Worm (Caenorhabditis elegans) whole organism, young adult: ENCODE data around the gene Y22D7AL.4.

Experiments
- B0019.2 ChIP-seq: fragments of 200-800 bp; sonication (Bioruptor generic); conservative IDR thresholded peaks from 2 replicates; pipeline ENCODE4 v1.3.6; 2022; ENCODE audit warnings: missing genetic modification reagents, missing genetic modification characterization, missing compliant biosample characterization
- B0336.3 ChIP-seq: fragments of 200-800 bp; sonication (Bioruptor generic); IDR thresholded peaks from 2 replicates; pipeline ENCODE4 v1.3.6; 2022; ENCODE audit warnings: missing genetic modification characterization, missing compliant biosample characterization
- F10E7.11 ChIP-seq: sonication (generic microtip); optimal IDR thresholded peaks from 2 replicates; lab custom pipeline; 2017; ENCODE audit warnings: mild to moderate bottlenecking, missing genetic modification characterization, moderate library complexity, missing compliant biosample characterization
- F22D6.2 ChIP-seq: sonication (generic microtip); optimal IDR thresholded peaks from 2 replicates; lab custom pipeline; 2016; ENCODE audit warnings: mild to moderate bottlenecking, missing genetic modification characterization, missing compliant biosample characterization
- F37B4.10 ChIP-seq: fragments of 200-800 bp; sonication (Bioruptor generic); IDR thresholded peaks from 2 replicates; pipeline ENCODE4 v1.3.6; 2022; ENCODE audit warnings: missing genetic modification characterization, missing compliant biosample characterization
- F39B2.1 ChIP-seq: fragments of 200-800 bp; sonication (Bioruptor generic); IDR thresholded peaks from 2 replicates; pipeline ENCODE4 v1.3.6; 2022; ENCODE audit warnings: missing genetic modification reagents, missing genetic modification characterization, missing compliant biosample characterization
- T07F8.4 ChIP-seq: sonication (generic microtip); optimal IDR thresholded peaks from 2 replicates; lab custom pipeline; 2016; ENCODE audit warnings: mild to moderate bottlenecking, missing genetic modification characterization, moderate library complexity, missing compliant biosample characterization
- Y53F4B.3 ChIP-seq: fragments of 200-800 bp; sonication (Bioruptor generic); IDR thresholded peaks from 2 replicates; pipeline ENCODE4 v1.3.6; 2022; ENCODE audit warnings: missing genetic modification reagents, missing genetic modification characterization, missing compliant biosample characterization
- Y56A3A.18 ChIP-seq: fragments of 200-800 bp; sonication (Bioruptor generic); IDR thresholded peaks from 2 replicates; pipeline ENCODE4 v1.3.6; 2022; ENCODE audit warnings: missing genetic modification reagents, missing genetic modification characterization, missing compliant biosample characterization
- Y67H2A.10 ChIP-seq: fragments of 200-800 bp; sonication (Bioruptor generic); conservative IDR thresholded peaks from 2 replicates; pipeline ENCODE4 v1.3.6; 2022; ENCODE audit warnings: missing genetic modification reagents, missing genetic modification characterization, missing compliant biosample characterization
- Y95B8A.8 ChIP-seq: fragments of 200-800 bp; sonication (Bioruptor generic); IDR thresholded peaks from 2 replicates; pipeline ENCODE4 v1.3.6; 2022; ENCODE audit warnings: missing genetic modification reagents, missing genetic modification characterization, missing compliant biosample characterization
- ZK185.1 ChIP-seq: sonication (generic microtip); optimal IDR thresholded peaks from 2 replicates; lab custom pipeline; 2016; ENCODE audit warnings: mild to moderate bottlenecking, missing genetic modification characterization, missing compliant biosample characterization; ENCODE audit not compliant: poor library complexity, severe bottlenecking
- aptf-3 ChIP-seq: fragments of 200-800 bp; sonication (Bioruptor generic); IDR thresholded peaks from 2 replicates; pipeline ENCODE4 v1.3.6; 2022; ENCODE audit warnings: missing genetic modification characterization, missing compliant biosample characterization
- atf-7 ChIP-seq: sonication (generic microtip); optimal IDR thresholded peaks from 2 replicates; lab custom pipeline; 2017; ENCODE audit warnings: mild to moderate bottlenecking, missing genetic modification characterization, missing compliant biosample characterization
- attf-6 ChIP-seq: fragments of 200-800 bp; sonication (Bioruptor generic); IDR thresholded peaks from 2 replicates; pipeline ENCODE4 v1.3.6; 2022; ENCODE audit warnings: missing genetic modification reagents, missing genetic modification characterization, missing compliant biosample characterization
- ccch-3 ChIP-seq: fragments of 200-800 bp; sonication (Bioruptor generic); optimal IDR thresholded peaks from 2 replicates; lab custom pipeline; 2018; ENCODE audit warnings: mild to moderate bottlenecking, missing genetic modification characterization, missing compliant biosample characterization
- ceh-27 ChIP-seq: fragments of 200-800 bp; sonication (Bioruptor generic); optimal IDR thresholded peaks from 2 replicates; lab custom pipeline; 2018; ENCODE audit warnings: mild to moderate bottlenecking, missing genetic modification characterization, moderate library complexity, missing compliant biosample characterization
- ceh-40 ChIP-seq: fragments of 200-800 bp; sonication (Bioruptor generic); IDR thresholded peaks from 2 replicates; pipeline ENCODE4 v1.3.6; 2022; ENCODE audit warnings: missing genetic modification characterization, missing compliant biosample characterization
- ceh-79 ChIP-seq: sonication (generic microtip); optimal IDR thresholded peaks from 2 replicates; lab custom pipeline; 2017; ENCODE audit warnings: mild to moderate bottlenecking, missing genetic modification characterization, missing compliant biosample characterization
- dox-1 ChIP-seq: fragments of 200-800 bp; sonication (Bioruptor generic); IDR thresholded peaks from 2 replicates; pipeline ENCODE4 v1.3.6; 2022; ENCODE audit warnings: missing genetic modification reagents, missing genetic modification characterization, missing compliant biosample characterization
- efl-1 ChIP-seq: fragments of 150-350 bp; optimal IDR thresholded peaks from 2 replicates; lab custom pipeline; 2014; ENCODE audit warnings: missing biosample characterization, missing genetic modification reagents, missing genetic modification characterization
- egl-18 ChIP-seq: fragments of 200-800 bp; sonication (Bioruptor generic); IDR thresholded peaks from 2 replicates; pipeline ENCODE4 v1.3.6; 2022; ENCODE audit warnings: missing genetic modification reagents, missing genetic modification characterization, missing compliant biosample characterization
- egrh-3 ChIP-seq: fragments of 200-800 bp; sonication (Bioruptor generic); IDR thresholded peaks from 2 replicates; pipeline ENCODE4 v1.3.6; 2022; ENCODE audit warnings: missing genetic modification reagents, missing genetic modification characterization, missing compliant biosample characterization
- ets-4 ChIP-seq: fragments of 200-800 bp; sonication (Bioruptor generic); optimal IDR thresholded peaks from 2 replicates; lab custom pipeline; 2018; ENCODE audit warnings: mild to moderate bottlenecking, missing genetic modification characterization, missing compliant biosample characterization
- hlh-26 ChIP-seq: fragments of 200-800 bp; sonication (Bioruptor generic); conservative IDR thresholded peaks from 2 replicates; pipeline ENCODE4 v1.3.6; 2022; ENCODE audit warnings: missing genetic modification reagents, missing genetic modification characterization, missing compliant biosample characterization
- hmg-1.2 ChIP-seq: fragments of 200-800 bp; sonication (Bioruptor generic); IDR thresholded peaks from 2 replicates; pipeline ENCODE4 v1.3.6; 2022; ENCODE audit warnings: missing genetic modification reagents, missing genetic modification characterization, missing compliant biosample characterization
- hsf-1 ChIP-seq: fragments of 200-800 bp; sonication (Bioruptor generic); IDR thresholded peaks from 2 replicates; pipeline ENCODE4 v1.3.6; 2022; ENCODE audit warnings: missing genetic modification reagents, missing genetic modification characterization, missing compliant biosample characterization
- let-526 ChIP-seq: fragments of 200-800 bp; sonication (Bioruptor generic); IDR thresholded peaks from 2 replicates; pipeline ENCODE4 v1.3.6; 2022; ENCODE audit warnings: missing genetic modification reagents, missing genetic modification characterization, missing compliant biosample characterization
- lin-40 ChIP-seq: sonication (generic microtip); optimal IDR thresholded peaks from 2 replicates; lab custom pipeline; 2016; ENCODE audit warnings: missing genetic modification characterization, mild to moderate bottlenecking, missing compliant biosample characterization, missing genotype, missing genetic modification reagents
- lin-54 ChIP-seq: fragments of 200-800 bp; sonication (Bioruptor generic); optimal IDR thresholded peaks from 2 replicates; lab custom pipeline; 2018; ENCODE audit warnings: mild to moderate bottlenecking, missing genetic modification characterization, missing compliant biosample characterization
- lsl-1 ChIP-seq: fragments of 200-800 bp; sonication (Bioruptor generic); optimal IDR thresholded peaks from 2 replicates; lab custom pipeline; 2018; ENCODE audit warnings: mild to moderate bottlenecking, missing genetic modification characterization, moderate library complexity, missing compliant biosample characterization
- lsy-27 ChIP-seq: sonication (generic microtip); optimal IDR thresholded peaks from 2 replicates; lab custom pipeline; 2017; ENCODE audit warnings: missing genetic modification characterization, mild to moderate bottlenecking, missing compliant biosample characterization, antibody characterized with exemption, missing genotype, borderline replicate concordance; ENCODE audit not compliant: insufficient read depth
- madf-3 ChIP-seq: fragments of 200-800 bp; sonication (Bioruptor generic); IDR thresholded peaks from 2 replicates; pipeline ENCODE4 v1.3.6; 2022; ENCODE audit warnings: missing genetic modification reagents, missing genetic modification characterization, missing compliant biosample characterization
- mel-28 ChIP-seq: sonication (generic microtip); optimal IDR thresholded peaks from 2 replicates; lab custom pipeline; 2016; ENCODE audit warnings: borderline replicate concordance, mild to moderate bottlenecking, missing genetic modification characterization, missing compliant biosample characterization
- mes-4 ChIP-seq: sonication (generic microtip); optimal IDR thresholded peaks from 2 replicates; lab custom pipeline; 2016; ENCODE audit warnings: missing genotype, missing genetic modification characterization, missing compliant biosample characterization
- mxl-1 ChIP-seq: sonication (generic microtip); optimal IDR thresholded peaks from 2 replicates; lab custom pipeline; 2016; ENCODE audit warnings: missing genetic modification characterization, missing compliant biosample characterization
- nhr-179 ChIP-seq: sonication (generic microtip); optimal IDR thresholded peaks from 2 replicates; lab custom pipeline; 2016; ENCODE audit warnings: mild to moderate bottlenecking, missing genetic modification characterization, missing compliant biosample characterization
- rec-8 ChIP-seq, 2 experiments: sonication (generic microtip); optimal IDR thresholded peaks; 2 replicates each; lab custom pipeline; 2016; ENCODE audit warnings: mild to moderate bottlenecking in 2 of 2, missing genetic modification characterization in 2 of 2, missing genetic modification reagents in 2 of 2, missing genotype in 2 of 2, missing biosample characterization in 1 of 2, missing compliant biosample characterization in 1 of 2, moderate library complexity in 1 of 2
- sea-2 ChIP-seq: fragments of 200-800 bp; sonication (Bioruptor generic); IDR thresholded peaks from 2 replicates; pipeline ENCODE4 v1.3.6; 2022; ENCODE audit warnings: missing genetic modification characterization, missing compliant biosample characterization
- somi-1 ChIP-seq: fragments of 200-800 bp; sonication (Bioruptor generic); optimal IDR thresholded peaks from 2 replicates; lab custom pipeline; 2018; ENCODE audit warnings: mild to moderate bottlenecking, missing genetic modification characterization, missing compliant biosample characterization
- tbx-9 ChIP-seq: sonication (generic microtip); optimal IDR thresholded peaks from 2 replicates; lab custom pipeline; 2016; ENCODE audit warnings: borderline replicate concordance, missing genetic modification characterization, inconsistent platforms, missing compliant biosample characterization
- xnd-1 ChIP-seq: sonication (generic microtip); optimal IDR thresholded peaks from 2 replicates; lab custom pipeline; 2016; ENCODE audit warnings: missing genotype, missing genetic modification reagents, missing genetic modification characterization, missing compliant biosample characterization
- zfh-2 ChIP-seq: fragments of 200-800 bp; sonication (Bioruptor generic); conservative IDR thresholded peaks from 2 replicates; pipeline ENCODE4 v1.3.6; 2022; ENCODE audit warnings: missing genetic modification reagents, missing genetic modification characterization, missing compliant biosample characterization
- ztf-18 ChIP-seq: sonication (generic microtip); optimal IDR thresholded peaks from 2 replicates; lab custom pipeline; 2016; ENCODE audit warnings: missing genotype, mild to moderate bottlenecking, missing genetic modification characterization, missing compliant biosample characterization
- ztf-25 ChIP-seq: fragments of 200-800 bp; sonication (Bioruptor generic); IDR thresholded peaks from 2 replicates; pipeline ENCODE4 v1.3.6; 2022; ENCODE audit warnings: missing genetic modification reagents, missing genetic modification characterization, missing compliant biosample characterization
- ztf-28 ChIP-seq: fragments of 200-800 bp; sonication (Bioruptor generic); IDR thresholded peaks from 2 replicates; pipeline ENCODE4 v1.3.6; 2022; ENCODE audit warnings: missing genetic modification reagents, missing genetic modification characterization, missing compliant biosample characterization
- ztf-3 ChIP-seq: fragments of 200-800 bp; sonication (Bioruptor generic); optimal IDR thresholded peaks from 2 replicates; lab custom pipeline; 2018; ENCODE audit warnings: mild to moderate bottlenecking, missing genetic modification characterization, missing compliant biosample characterization

The Y22D7AL.4 gene

ce11 chrIII:1604514-1604976 is 21.9 kb upstream of the Y22D7AL.4 start, which contains the start of gene Y22D7AL.6 (continued):
- TF ChIP-seq hlh-26 (GFP tag; lab: Robert Waterston, UW), result no peak
- TF ChIP-seq mes-4, result peak; percentile 64
- 0 out of 2 replicates have a peak, but pooled peaks have one; percentile 67 for TF ChIP-seq madf-3 (GFP tag; lab: Robert Waterston, UW)
- TF ChIP-seq lin-54, result peak; percentile 71
- TF ChIP-seq F10E7.11, result no peak
- TF ChIP-seq aptf-3 (GFP tag; lab: Robert Waterston, UW), result 0 out of 2 replicates have a peak, but pooled peaks have one; percentile 13
- no peak for TF ChIP-seq ZK185.1 (tag; lab: Kevin White, UChicago)
- peak; percentile 63 for TF ChIP-seq ztf-18 (tag; lab: Kevin White, UChicago)
- TF ChIP-seq ceh-27, result peak; percentile 23
- TF ChIP-seq somi-1 (GFP tag; lab: Kevin White, UChicago), result peak; percentile 56
- peak; percentile 72 for TF ChIP-seq hmg-1.2 (GFP tag; lab: Robert Waterston, UW)
- peak; percentile 69; the same call in 1 of the 2 replicates for TF ChIP-seq Y56A3A.18
- peak; percentile 67; the same call in 1 of the 2 replicates for TF ChIP-seq zfh-2 (GFP tag; lab: Robert Waterston, UW)
- TF ChIP-seq rec-8 (tag; optimal IDR thresholded peaks at IDR 0.05; lab: Kevin White, UChicago), result peak; percentile 65 to 69
- TF ChIP-seq attf-6 (GFP tag; lab: Robert Waterston, UW), result 0 out of 2 replicates have a peak, but pooled peaks have one; percentile 32
- TF ChIP-seq Y67H2A.10 (GFP tag; lab: Robert Waterston, UW), result peak; percentile 53; the same call in 1 of the 2 replicates
- TF ChIP-seq let-526 (GFP tag; lab: Robert Waterston, UW), result no peak
- no peak; the same call in 1 of the 2 replicates for TF ChIP-seq egl-18 (GFP tag; lab: Robert Waterston, UW)
- TF ChIP-seq Y95B8A.8 (GFP tag; lab: Robert Waterston, UW), result 0 out of 2 replicates have a peak, but pooled peaks have one; percentile 54
- no peak for TF ChIP-seq F37B4.10 (GFP tag; lab: Robert Waterston, UW)
- TF ChIP-seq ztf-3 (GFP tag; lab: Kevin White, UChicago), result no peak
- TF ChIP-seq ztf-25 (GFP tag; lab: Robert Waterston, UW), result peak; percentile 82
- TF ChIP-seq F22D6.2 (tag; lab: Kevin White, UChicago), result peak; percentile 16
- peak; percentile 9 for TF ChIP-seq ets-4 (GFP tag; lab: Kevin White, UChicago)
- no peak for TF ChIP-seq xnd-1 (tag; lab: Kevin White, UChicago)
- no peak for TF ChIP-seq ccch-3
- peak; percentile 35 for TF ChIP-seq lsy-27
- no peak for TF ChIP-seq efl-1
- TF ChIP-seq B0336.3 (GFP tag; lab: Robert Waterston, UW), result peak; percentile 71
- peak; percentile 81 for TF ChIP-seq dox-1 (GFP tag; lab: Robert Waterston, UW)
- peak; percentile 36; the same call in 1 of the 2 replicates for TF ChIP-seq hsf-1 (GFP tag; lab: Robert Waterston, UW)
- peak; percentile 47; the same call in 1 of the 2 replicates for TF ChIP-seq Y53F4B.3 (GFP tag; lab: Robert Waterston, UW)
- no peak for TF ChIP-seq mel-28
- TF ChIP-seq tbx-9 (tag; lab: Kevin White, UChicago), result no peak
- TF ChIP-seq sea-2 (GFP tag; lab: Robert Waterston, UW), result no peak
- peak; percentile 65 for TF ChIP-seq lsl-1 (GFP tag; lab: Kevin White, UChicago)
- TF ChIP-seq ztf-28 (GFP tag; lab: Robert Waterston, UW), result peak; percentile 45; the same call in 1 of the 2 replicates
- TF ChIP-seq F39B2.1 (GFP tag; lab: Robert Waterston, UW), result no peak
- peak; percentile 63 for TF ChIP-seq lin-40 (tag; lab: Kevin White, UChicago)
- TF ChIP-seq ceh-40 (GFP tag; lab: Robert Waterston, UW), result no peak; the same call in 1 of the 2 replicates
- TF ChIP-seq ceh-79 (tag; lab: Kevin White, UChicago), result peak; percentile 14
- peak; percentile 42 for TF ChIP-seq T07F8.4 (tag; lab: Kevin White, UChicago)
- peak; percentile 74 for TF ChIP-seq mxl-1 (tag; lab: Kevin White, UChicago)
- peak; percentile 45 for TF ChIP-seq nhr-179 (tag; lab: Kevin White, UChicago)
- peak; percentile 45 for TF ChIP-seq B0019.2 (GFP tag; lab: Robert Waterston, UW)
- TF ChIP-seq atf-7 (tag; lab: Kevin White, UChicago), result peak; percentile 62
- TF ChIP-seq egrh-3 (GFP tag; lab: Robert Waterston, UW), result peak; percentile 46; the same call in 1 of the 2 replicates
